Fruit fly (Drosophila melanogaster): Measurements from ENCODE around the gene RpS14b.

The RpS14b gene

dm6 chrX:7908239-7909068, 26.2 kb upstream of the RpS14b start, which contains the start of the genes dpr14 and spidey (continued):
- 0 out of 2 replicates have a peak, but pooled peaks have one; percentile 31 for TF ChIP-seq Dip2 (GFP tag; IDR thresholded peaks at IDR 0.05)
- peak; percentile 79 for TF ChIP-seq CG6272 (GFP tag; IDR thresholded peaks at IDR 0.05)
- TF ChIP-seq TFAM (GFP tag; optimal IDR thresholded peaks at IDR 0.05), result peak; percentile 50
- TF ChIP-seq dysf (GFP tag; IDR thresholded peaks at IDR 0.05), result peak; percentile 93
- peak; percentile 88 for TF ChIP-seq YL-1 (GFP tag; optimal IDR thresholded peaks at IDR 0.05)
- TF ChIP-seq CG6689 (GFP tag; IDR thresholded peaks at IDR 0.05), result peak; percentile 86
- TF ChIP-seq CG7372 (GFP tag; IDR thresholded peaks at IDR 0.05), result peak; percentile 89
- peak; percentile 84 for TF ChIP-seq CG12155 (GFP tag; optimal IDR thresholded peaks at IDR 0.05)
- peak; percentile 78 for TF ChIP-seq Ssrp (tag; optimal IDR thresholded peaks at IDR 0.05)
- TF ChIP-seq Xbp1 (GFP tag; optimal IDR thresholded peaks at IDR 0.05), result peak; percentile 90
- TF ChIP-seq CG31224 (GFP tag; IDR thresholded peaks at IDR 0.05), result peak; percentile 80
- peak; percentile 74 for TF ChIP-seq fd64A (GFP tag; optimal IDR thresholded peaks at IDR 0.05)
- TF ChIP-seq pfk (GFP tag; optimal IDR thresholded peaks at IDR 0.05), result peak; percentile 12
- TF ChIP-seq Mrtf (GFP tag; IDR thresholded peaks at IDR 0.05), result peak; percentile 86
- TF ChIP-seq CG34422 (GFP tag; IDR thresholded peaks at IDR 0.05), result peak; percentile 91
- TF ChIP-seq CG16779 (GFP tag; IDR thresholded peaks at IDR 0.05), result peak; percentile 81
- TF ChIP-seq az2 (GFP tag; optimal IDR thresholded peaks at IDR 0.05), result peak; percentile 86
- TF ChIP-seq Six4 (GFP tag; optimal IDR thresholded peaks at IDR 0.05), result peak; percentile 78
- TF ChIP-seq knrl (GFP tag; IDR thresholded peaks at IDR 0.05; ENCODE audit: partially characterized antibody), result no peak
- TF ChIP-seq CG9932 (GFP tag; IDR thresholded peaks at IDR 0.05), result peak; percentile 91
- peak; percentile 42 for TF ChIP-seq CTCF (GFP tag; optimal IDR thresholded peaks at IDR 0.05)
- TF ChIP-seq gro (GFP tag; optimal IDR thresholded peaks at IDR 0.05), result peak; percentile 92
- TF ChIP-seq Hr78 (GFP tag; optimal IDR thresholded peaks at IDR 0.05), result peak in 1 of 2 experiments; percentile 75
- 0 out of 2 replicates have a peak, but pooled peaks have one; percentile 32 for TF ChIP-seq CG13287 (GFP tag; IDR thresholded peaks at IDR 0.05; ENCODE audit: partially characterized antibody)
- peak; percentile 90 for TF ChIP-seq Dbx (GFP tag; IDR thresholded peaks at IDR 0.05)
- no peak for TF ChIP-seq bbx (GFP tag; IDR thresholded peaks at IDR 0.05; ENCODE audit: partially characterized antibody)
- peak; percentile 77 for TF ChIP-seq CG18764 (GFP tag; optimal IDR thresholded peaks at IDR 0.05)
- TF ChIP-seq CG15696 (tag; optimal IDR thresholded peaks at IDR 0.05), result peak; percentile 68
- peak; percentile 62 for TF ChIP-seq Bdp1 (GFP tag; optimal IDR thresholded peaks at IDR 0.05)
- peak; percentile 78 for TF ChIP-seq ham (GFP tag; IDR thresholded peaks at IDR 0.05)
- peak; percentile 87 for TF ChIP-seq Hr3 (GFP tag; optimal IDR thresholded peaks at IDR 0.05)
- TF ChIP-seq HmgD (GFP tag; optimal IDR thresholded peaks at IDR 0.05), result peak; percentile 52
- peak; percentile 88 for TF ChIP-seq CG31441 (GFP tag; IDR thresholded peaks at IDR 0.05)
- no peak for TF ChIP-seq ash1 (GFP tag; optimal IDR thresholded peaks at IDR 0.05)
- TF ChIP-seq CG10274 (GFP tag; optimal IDR thresholded peaks at IDR 0.05), result peak; percentile 69
- peak; percentile 89 for TF ChIP-seq Atf3 (GFP tag; optimal IDR thresholded peaks at IDR 0.05)
- peak; percentile 95 for TF ChIP-seq CG10543 (GFP tag; optimal IDR thresholded peaks at IDR 0.05)
- TF ChIP-seq Pdp1 (GFP tag; optimal IDR thresholded peaks at IDR 0.05), result peak; percentile 88 to 98
- peak; percentile 5 for TF ChIP-seq p53 (GFP tag; optimal IDR thresholded peaks at IDR 0.05)
- TF ChIP-seq CG10431 (GFP tag; optimal IDR thresholded peaks at IDR 0.05), result peak; percentile 75
- peak; percentile 48; the same call in 1 of the 3 replicates for TF ChIP-seq otp (GFP tag; IDR thresholded peaks at IDR 0.05)
- TF ChIP-seq fd102C (GFP tag; optimal IDR thresholded peaks at IDR 0.05), result peak; percentile 37
- TF ChIP-seq CG18011 (GFP tag; optimal IDR thresholded peaks at IDR 0.05), result peak; percentile 71
- peak; percentile 86 for TF ChIP-seq CG17361 (GFP tag; IDR thresholded peaks at IDR 0.05)
- TF ChIP-seq CG12391 (tag; optimal IDR thresholded peaks at IDR 0.05), result peak; percentile 91
- TF ChIP-seq CG8281 (tag; optimal IDR thresholded peaks at IDR 0.05), result peak; percentile 61
- TF ChIP-seq CG34224 (GFP tag; IDR thresholded peaks at IDR 0.05; ENCODE audit: partially characterized antibody), result peak; percentile 46; the same call in 1 of the 3 replicates
- peak; percentile 73 for TF ChIP-seq dmrt11E (tag; optimal IDR thresholded peaks at IDR 0.05)
- no peak for TF ChIP-seq HLHmδ (GFP tag; optimal IDR thresholded peaks at IDR 0.05)
